Worm (Caenorhabditis elegans) whole organism, L4 larva: Measurements from ENCODE around the gene spig-9.

Experiments used
- D1046.2 ChIP-seq: fragments of 200-800 bp; sonication (Bioruptor generic); IDR thresholded peaks from 2 replicates; pipeline ENCODE4 v1.3.6; 2022; ENCODE audit warnings: missing genetic modification characterization, missing compliant biosample characterization
- F37D6.2 ChIP-seq: sonication (generic microtip); optimal IDR thresholded peaks from 2 replicates; lab custom pipeline; 2016; ENCODE audit warnings: mild to moderate bottlenecking, missing genetic modification characterization, missing compliant biosample characterization
- F44E2.7 ChIP-seq: fragments of 200-800 bp; sonication (Bioruptor generic); IDR thresholded peaks from 2 replicates; pipeline ENCODE4 v2.1.2; 2022; ENCODE audit warnings: missing genetic modification characterization, missing compliant biosample characterization
- T20F7.1 ChIP-seq: fragments of 200-800 bp; sonication (Bioruptor generic); optimal IDR thresholded peaks from 2 replicates; lab custom pipeline; 2018; ENCODE audit warnings: mild to moderate bottlenecking, missing genetic modification characterization, missing compliant biosample characterization
- T26A8.4 ChIP-seq: fragments of 200-800 bp; sonication (Bioruptor generic); IDR thresholded peaks from 2 replicates; pipeline ENCODE4 v1.3.6; 2022; ENCODE audit warnings: missing genetic modification characterization, missing compliant biosample characterization
- Y75B8A.6 ChIP-seq: fragments of 200-800 bp; sonication (Bioruptor generic); IDR thresholded peaks from 2 replicates; pipeline ENCODE4 v1.3.6; 2022; ENCODE audit warnings: missing genetic modification reagents, missing genetic modification characterization, missing compliant biosample characterization
- ZK337.2 ChIP-seq: fragments of 200-800 bp; sonication (Bioruptor generic); IDR thresholded peaks from 2 replicates; pipeline ENCODE4 v1.3.6; 2022; ENCODE audit warnings: missing genetic modification reagents, missing genetic modification characterization, missing compliant biosample characterization
- ZK546.5 ChIP-seq, 2 experiments: sonication (generic microtip); optimal IDR thresholded peaks; 2 replicates each; lab custom pipeline; 2017; ENCODE audit warnings: missing biosample characterization in 2 of 2, missing genetic modification characterization in 2 of 2
- ceh-32 ChIP-seq: sonication (generic microtip); optimal IDR thresholded peaks from 2 replicates; lab custom pipeline; 2016; ENCODE audit warnings: mild to moderate bottlenecking, missing genetic modification characterization, missing compliant biosample characterization; ENCODE audit not compliant: poor library complexity
- cey-2 ChIP-seq: sonication (generic microtip); optimal IDR thresholded peaks from 3 replicates; lab custom pipeline; 2017; ENCODE audit warnings: missing genetic modification characterization, mild to moderate bottlenecking, missing compliant biosample characterization, antibody characterized with exemption, borderline replicate concordance; ENCODE audit not compliant: insufficient read depth
- daf-12 ChIP-seq: fragments of 150-350 bp; optimal IDR thresholded peaks from 2 replicates; lab custom pipeline; 2014; ENCODE audit warnings: missing biosample characterization, missing genetic modification reagents, missing genetic modification characterization
- daf-16 ChIP-seq, 3 experiments: sonication (generic microtip); optimal IDR thresholded peaks; 2 replicates each; lab custom pipeline; 2016 to 2017; ENCODE audit warnings: missing genetic modification characterization in 3 of 3, missing genetic modification reagents in 3 of 3, mild to moderate bottlenecking in 2 of 3, missing compliant biosample characterization in 2 of 3, missing biosample characterization in 1 of 3, moderate library complexity in 1 of 3
- daf-8 ChIP-seq: fragments of 200-800 bp; sonication (Bioruptor generic); IDR thresholded peaks from 2 replicates; pipeline ENCODE4 v1.3.6; 2022; ENCODE audit warnings: missing genetic modification characterization, missing compliant biosample characterization
- dmd-6 ChIP-seq: fragments of 200-800 bp; sonication (Bioruptor generic); IDR thresholded peaks from 2 replicates; pipeline ENCODE4 v1.3.6; 2022; ENCODE audit warnings: missing genetic modification reagents, missing genetic modification characterization, missing compliant biosample characterization
- dmd-8 ChIP-seq: fragments of 200-800 bp; sonication (Bioruptor generic); IDR thresholded peaks from 2 replicates; pipeline ENCODE4 v1.3.6; 2022; ENCODE audit warnings: missing genetic modification characterization, missing compliant biosample characterization
- duxl-1 ChIP-seq: sonication (generic microtip); optimal IDR thresholded peaks from 2 replicates; lab custom pipeline; 2016; ENCODE audit warnings: mild to moderate bottlenecking, missing genetic modification characterization, moderate library complexity, missing compliant biosample characterization; ENCODE audit not compliant: poor library complexity
- fos-1 ChIP-seq: fragments of 150-350 bp; optimal IDR thresholded peaks from 2 replicates; lab custom pipeline; 2014; ENCODE audit warnings: missing biosample characterization, missing genetic modification characterization
- gei-8 ChIP-seq: fragments of 200-800 bp; sonication (Bioruptor generic); optimal IDR thresholded peaks from 2 replicates; lab custom pipeline; 2018; ENCODE audit warnings: mild to moderate bottlenecking, missing genetic modification characterization, missing compliant biosample characterization
- hlh-11 ChIP-seq: fragments of 200-800 bp; sonication (Bioruptor generic); optimal IDR thresholded peaks from 2 replicates; lab custom pipeline; 2018; ENCODE audit warnings: mild to moderate bottlenecking, missing genetic modification characterization, missing compliant biosample characterization
- hlh-30 ChIP-seq: sonication (generic microtip); optimal IDR thresholded peaks from 2 replicates; lab custom pipeline; 2017; ENCODE audit warnings: antibody characterized with exemption, mild to moderate bottlenecking, missing genetic modification characterization, missing compliant biosample characterization; ENCODE audit not compliant: insufficient read depth
- lin-13 ChIP-seq: fragments of 150-350 bp; optimal IDR thresholded peaks from 2 replicates; lab custom pipeline; 2014; ENCODE audit warnings: missing biosample characterization, missing genetic modification reagents, missing genetic modification characterization
- lir-3 ChIP-seq: sonication (generic microtip); optimal IDR thresholded peaks from 2 replicates; lab custom pipeline; 2016; ENCODE audit warnings: mild to moderate bottlenecking, missing genetic modification characterization, missing compliant biosample characterization
- lsy-2 ChIP-seq, 2 experiments: fragments of 150-350 bp in 1 of 2; sonication (generic microtip) in 1 of 2; optimal IDR thresholded peaks; 2 replicates each; lab custom pipeline; 2014 to 2017; ENCODE audit warnings: missing biosample characterization in 2 of 2, missing genetic modification characterization in 2 of 2
- madf-9 ChIP-seq: fragments of 200-800 bp; sonication (Bioruptor generic); conservative IDR thresholded peaks from 2 replicates; pipeline ENCODE4 v1.3.6; 2022; ENCODE audit warnings: missing genetic modification reagents, missing genetic modification characterization, missing compliant biosample characterization
- mdl-1 ChIP-seq, 2 experiments: fragments of 150-350 bp in 1 of 2; sonication (generic microtip) in 1 of 2; optimal IDR thresholded peaks; 2 replicates each; lab custom pipeline; 2014 to 2017; ENCODE audit warnings: missing biosample characterization in 2 of 2, missing genetic modification characterization in 2 of 2
- mep-1 ChIP-seq: fragments of 150-350 bp; sonication (generic microtip); optimal IDR thresholded peaks from 3 replicates; lab custom pipeline; 2014; ENCODE audit warnings: missing biosample characterization, missing genetic modification characterization
- mxl-3 ChIP-seq: fragments of 200-800 bp; sonication (Bioruptor generic); optimal IDR thresholded peaks from 2 replicates; lab custom pipeline; 2018; ENCODE audit warnings: mild to moderate bottlenecking, missing genetic modification characterization, missing compliant biosample characterization
- nhr-28 ChIP-seq: fragments of 150-350 bp; optimal IDR thresholded peaks from 2 replicates; lab custom pipeline; 2014; ENCODE audit warnings: missing biosample characterization, missing genetic modification characterization
- nhr-41 ChIP-seq: fragments of 200-800 bp; sonication (Bioruptor generic); IDR thresholded peaks from 2 replicates; pipeline ENCODE4 v1.3.6; 2022; ENCODE audit warnings: missing genetic modification reagents, missing genetic modification characterization, missing compliant biosample characterization
- pha-4 ChIP-seq, 2 experiments: fragments of 150-350 bp in 1 of 2; fragments of 200-800 bp in 1 of 2; sonication (Bioruptor generic) in 1 of 2; IDR thresholded peaks in 1 of 2; optimal IDR thresholded peaks in 1 of 2; 2 replicates each; pipeline versions ENCODE4 v1.3.6 to Lab custom; 2014 to 2022; ENCODE audit warnings: missing genetic modification characterization in 2 of 2, missing genetic modification reagents in 2 of 2, missing biosample characterization in 1 of 2, missing compliant biosample characterization in 1 of 2
- php-3 ChIP-seq: fragments of 200-800 bp; sonication (Bioruptor generic); IDR thresholded peaks from 2 replicates; pipeline ENCODE4 v1.3.6; 2022; ENCODE audit warnings: missing genetic modification reagents, missing genetic modification characterization, missing compliant biosample characterization
- pqm-1 ChIP-seq: sonication (generic microtip); optimal IDR thresholded peaks from 2 replicates; lab custom pipeline; 2017; ENCODE audit warnings: missing biosample characterization, missing genetic modification characterization
- rbr-2 ChIP-seq: sonication (generic microtip); optimal IDR thresholded peaks from 2 replicates; lab custom pipeline; 2016; ENCODE audit warnings: missing genotype, missing genetic modification characterization, missing compliant biosample characterization
- skn-1 ChIP-seq: fragments of 150-350 bp; optimal IDR thresholded peaks from 2 replicates; lab custom pipeline; 2014; ENCODE audit warnings: missing biosample characterization, missing genetic modification characterization
- snpc-1.2 ChIP-seq: fragments of 200-800 bp; sonication (Bioruptor generic); IDR thresholded peaks from 2 replicates; pipeline ENCODE4 v1.3.6; 2022; ENCODE audit warnings: missing genetic modification reagents, missing genetic modification characterization, missing compliant biosample characterization
- snpc-4 ChIP-seq: fragments of 150-350 bp; optimal IDR thresholded peaks from 2 replicates; lab custom pipeline; 2014; ENCODE audit warnings: missing biosample characterization, missing genetic modification characterization
- tra-1 ChIP-seq: fragments of 200-800 bp; sonication (Bioruptor generic); IDR thresholded peaks from 2 replicates; pipeline ENCODE4 v1.3.6; 2022; ENCODE audit warnings: missing genetic modification reagents, missing genetic modification characterization, missing compliant biosample characterization
- unc-39 ChIP-seq: sonication (generic microtip); optimal IDR thresholded peaks from 2 replicates; lab custom pipeline; 2017; ENCODE audit warnings: missing biosample characterization, missing genetic modification characterization
- zfp-3 ChIP-seq: fragments of 200-800 bp; sonication (Bioruptor generic); conservative IDR thresholded peaks from 2 replicates; pipeline ENCODE4 v1.3.6; 2022; ENCODE audit warnings: missing genetic modification reagents, missing genetic modification characterization, missing compliant biosample characterization
- ztf-11 ChIP-seq: fragments of 150-350 bp; optimal IDR thresholded peaks from 2 replicates; lab custom pipeline; 2014; ENCODE audit warnings: missing biosample characterization, missing genetic modification characterization

Gene spig-9

DNA sequence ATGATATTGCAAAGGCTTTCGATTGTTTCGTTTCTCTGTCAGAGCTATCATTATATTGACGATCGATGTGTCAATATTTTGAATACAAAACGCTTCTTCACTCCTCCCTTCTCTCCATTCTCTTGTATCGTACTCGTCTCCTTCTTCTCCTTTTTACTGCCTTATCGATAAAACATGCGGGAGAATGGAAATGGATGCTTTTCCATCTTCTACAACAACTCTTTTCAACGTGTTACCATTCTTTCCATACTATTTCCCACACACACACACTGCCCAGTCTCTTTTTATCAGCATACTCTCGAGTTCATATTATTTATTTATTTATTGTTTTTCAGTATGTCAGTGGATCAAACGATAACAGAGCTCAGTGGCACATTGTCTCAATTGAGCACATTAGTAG lies 33.0 kb downstream of the spig-9 start, which contains the start of gene C50B8.6 (continued):
- TF ChIP-seq gei-8 (no peak), F37D6.2 (no peak), nhr-41 (GFP tag; lab: Robert Waterston, UW) (no peak), madf-9 (GFP tag; lab: Robert Waterston, UW) (no peak), ZK337.2 (GFP tag; lab: Robert Waterston, UW) (no peak), mdl-1 (tag; optimal IDR thresholded peaks at IDR 0.05; lab: Kevin White, UChicago) (no peak), snpc-4 (tag; lab: Kevin White, UChicago) (no peak), pha-4 (GFP tag; IDR thresholded peaks at IDR 0.05; lab: Robert Waterston, UW) (no peak), pha-4 (tag; optimal IDR thresholded peaks at IDR 0.05; lab: Kevin White, UChicago) (no peak), cey-2 (tag; lab: Kevin White, UChicago) (no peak), ceh-32 (no peak), tra-1 (GFP tag; lab: Robert Waterston, UW) (no peak), duxl-1 (tag; lab: Kevin White, UChicago) (no peak), daf-12 (tag; lab: Kevin White, UChicago) (no peak), hlh-11 (tag; lab: Kevin White, UChicago) (peak; percentile 36), zfp-3 (GFP tag; lab: Robert Waterston, UW) (no peak), lsy-2 (tag; optimal IDR thresholded peaks at IDR 0.05; lab: Kevin White, UChicago) (no peak), dmd-8 (no peak), skn-1 (tag; lab: Kevin White, UChicago) (no peak), hlh-30 (tag; lab: Kevin White, UChicago) (no peak), ZK546.5 (tag; optimal IDR thresholded peaks at IDR 0.05; lab: Kevin White, UChicago) (no peak), snpc-1.2 (GFP tag; lab: Robert Waterston, UW) (no peak), lin-13 (GFP tag; lab: Kevin White, UChicago) (no peak), Y75B8A.6 (GFP tag; lab: Robert Waterston, UW) (no peak), D1046.2 (GFP tag; lab: Robert Waterston, UW) (no peak), lir-3 (tag; lab: Kevin White, UChicago) (no peak)

DNA sequence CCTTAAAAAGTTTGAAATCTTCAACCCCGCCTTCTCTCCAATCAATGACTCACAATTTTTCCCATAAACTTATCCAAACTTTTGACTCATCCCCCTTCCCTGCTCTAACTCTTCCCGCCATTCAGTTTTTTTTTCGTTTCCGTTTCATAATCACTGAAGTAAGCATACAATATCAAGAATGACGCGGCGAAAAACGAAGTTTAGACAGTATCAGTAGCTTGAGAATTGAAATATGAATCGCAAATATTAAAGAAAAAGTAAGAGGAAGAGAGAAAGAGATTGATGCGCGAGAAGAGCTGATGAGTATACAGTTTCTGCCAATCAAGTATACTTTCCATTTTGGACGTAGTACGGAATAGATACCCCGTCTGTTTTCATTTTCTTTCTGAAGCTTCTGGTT lies 34.2 kb downstream of the spig-9 start:
- TF ChIP-seq mxl-3 (GFP tag; lab: Kevin White, UChicago) (no peak), ztf-11 (tag; lab: Kevin White, UChicago) (no peak), pqm-1 (tag; lab: Kevin White, UChicago) (peak; percentile 58), T26A8.4 (GFP tag; lab: Robert Waterston, UW) (no peak), php-3 (GFP tag; lab: Robert Waterston, UW) (no peak), F44E2.7 (no peak), fos-1 (tag; lab: Kevin White, UChicago) (no peak), nhr-41 (GFP tag; lab: Robert Waterston, UW) (no peak), daf-8 (no peak), nhr-28 (peak; percentile 18), T20F7.1 (GFP tag; lab: Kevin White, UChicago) (no peak), skn-1 (tag; lab: Kevin White, UChicago) (no peak), ZK337.2 (GFP tag; lab: Robert Waterston, UW) (no peak), unc-39 (tag; lab: Kevin White, UChicago) (no peak), mep-1 (tag; lab: Kevin White, UChicago) (no peak), dmd-6 (GFP tag; lab: Robert Waterston, UW) (peak; percentile 64; the same call in 1 of the 2 replicates), daf-12 (tag; lab: Kevin White, UChicago) (no peak), rbr-2 (no peak), daf-16 (GFP tag; optimal IDR thresholded peaks at IDR 0.05; lab: Kevin White, UChicago) (no peak), daf-16 (tag; optimal IDR thresholded peaks at IDR 0.05; lab: Kevin White, UChicago) (peak; percentile 7)
